Worm (Caenorhabditis elegans): Measurements from ENCODE around the gene nlp-47.
"Not testable (repeated sequence)": the region's sequence is repeated elsewhere in the genome, so short reads cannot be mapped to it uniquely, and the experiment has no call there.

DNA sequence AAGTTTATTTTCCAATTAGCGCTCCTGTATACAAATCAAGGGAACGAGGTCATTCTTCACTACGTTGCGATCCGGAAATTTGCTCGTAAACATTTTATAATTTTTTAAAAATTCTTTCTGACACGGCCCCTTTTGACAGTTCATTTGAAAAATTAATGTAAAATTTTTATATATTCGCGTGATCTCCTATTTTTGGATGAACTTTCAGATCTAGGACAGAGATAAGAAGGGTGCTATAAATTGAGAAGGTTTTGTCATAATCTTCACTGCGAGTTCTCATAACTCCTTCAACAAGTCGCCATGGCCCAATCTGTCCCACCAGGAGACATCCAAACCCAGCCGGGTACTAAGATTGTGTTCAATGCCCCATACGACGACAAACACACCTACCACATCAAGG, 30.4 kb upstream of the nlp-47 start, which contains the start of gene msp-19:
- not testable (repeated sequence) for TF ChIP-seq unc-39, nhr-76, ztf-11, blmp-1, snpc-4, lsy-2 (tag; optimal IDR thresholded peaks at IDR 0.05)

Data from whole organism, mixed stage, embryonic.